Worm (Caenorhabditis elegans) whole organism, mixed stage, embryonic: ENCODE data around the gene popl-1.

Experiments
- lin-13 ChIP-seq: fragments of 150-350 bp; optimal IDR thresholded peaks from 2 replicates; lab custom pipeline; 2014; ENCODE audit warnings: missing biosample characterization, missing genetic modification characterization
- lsy-2 ChIP-seq: fragments of 150-350 bp; optimal IDR thresholded peaks from 2 replicates; lab custom pipeline; 2014; ENCODE audit warnings: missing biosample characterization, missing genetic modification characterization
- snpc-4 ChIP-seq: fragments of 150-350 bp; optimal IDR thresholded peaks from 2 replicates; lab custom pipeline; 2014; ENCODE audit warnings: missing biosample characterization, missing genetic modification characterization
- unc-39 ChIP-seq: fragments of 150-350 bp; optimal IDR thresholded peaks from 2 replicates; lab custom pipeline; 2014; ENCODE audit warnings: missing biosample characterization, missing genetic modification characterization

- TF ChIP-seq snpc-4 (tag; lab: Kevin White, UChicago) (no peak), lsy-2 (no peak), unc-39 (no peak), lin-13 (tag; lab: Kevin White, UChicago) (no peak)
These were observed 9.1 kb upstream of the popl-1 start for ce11 chrIII:6439854-6440253.
